Fruit fly (Drosophila melanogaster) whole organism, pupa: ENCODE data around the gene Vm26Ab.
A peak's percentile ranks its signal among the peaks of the same experiment; 100 is the strongest.

Source experiments
- CG12605 ChIP-seq: fragments of 200-800 bp; sonication (Bioruptor generic); IDR thresholded peaks from 2 replicates; pipeline ENCODE4 v1.3.6; 2022; ENCODE audit warnings: missing biosample characterization, missing genetic modification characterization
- CG34367 ChIP-seq: fragments of 200-800 bp; sonication (Bioruptor generic); optimal IDR thresholded peaks from 2 replicates; lab custom pipeline; 2018; ENCODE audit warnings: missing biosample characterization, mild to moderate bottlenecking, missing genetic modification characterization
- CG8301 ChIP-seq: fragments of 200-800 bp; sonication (Bioruptor generic); optimal IDR thresholded peaks from 2 replicates; lab custom pipeline; 2018; ENCODE audit warnings: missing biosample characterization, mild to moderate bottlenecking, missing genetic modification characterization
- CG9948 ChIP-seq: fragments of 200-800 bp; sonication (Bioruptor generic); optimal IDR thresholded peaks from 2 replicates; lab custom pipeline; 2018; ENCODE audit warnings: missing biosample characterization, mild to moderate bottlenecking, missing genetic modification characterization, moderate library complexity
- D1 ChIP-seq: fragments of 200-800 bp; sonication (Bioruptor generic); optimal IDR thresholded peaks from 2 replicates; lab custom pipeline; 2018; ENCODE audit warnings: missing biosample characterization, mild to moderate bottlenecking, missing genetic modification characterization, moderate library complexity

DNA sequence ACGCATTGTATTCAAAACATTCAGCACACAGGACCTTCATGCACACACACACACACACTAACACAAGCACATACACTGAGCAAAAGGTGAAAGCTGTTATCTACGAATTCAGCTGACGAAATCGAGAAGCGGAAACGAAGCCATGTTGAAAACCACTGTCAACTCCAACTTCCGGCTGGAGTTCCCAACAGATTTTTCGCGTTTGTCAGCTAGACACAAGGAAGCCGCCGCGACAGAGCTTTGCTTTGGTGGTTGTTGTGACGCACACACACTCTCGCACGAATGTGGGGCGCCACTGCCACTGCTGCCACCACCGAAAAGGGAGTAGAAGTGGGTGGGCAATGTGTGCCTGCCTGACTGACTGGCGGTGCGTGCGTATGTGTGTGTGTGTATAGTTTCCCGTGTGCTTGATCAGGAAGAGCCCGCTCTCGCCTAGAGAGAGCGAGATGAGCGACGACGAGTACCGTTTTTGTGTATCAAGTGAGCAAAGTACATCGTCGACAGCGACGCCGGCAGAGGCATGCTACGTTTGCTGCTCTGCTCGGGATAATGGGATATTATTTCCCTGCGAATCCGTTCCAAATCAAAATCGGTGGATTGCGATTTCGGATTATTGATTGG is 40.9 kb downstream of the Vm26Ab start:
- TF ChIP-seq CG12605 (GFP tag; lab: Robert Waterston, UW) (no peak), D1 (tag; lab: Kevin White, UChicago) (no peak), CG8301 (no peak), CG34367 (tag; lab: Kevin White, UChicago) (peak; percentile 15), CG9948 (tag; lab: Kevin White, UChicago) (no peak)
